Fruit fly (Drosophila melanogaster) whole organism, embryonic: ENCODE data around the gene mio.
A peak's percentile ranks its signal among the peaks of the same experiment; 100 is the strongest.

ENCODE experiments used
- CG1024 ChIP-seq: fragments of 200-800 bp; sonication (Bioruptor generic); IDR thresholded peaks from 2 replicates; pipeline ENCODE4 v1.3.6; 2022; ENCODE audit warnings: missing biosample characterization, missing genetic modification characterization
- CG10462 ChIP-seq: fragments of 200-800 bp; sonication (Bioruptor generic); optimal IDR thresholded peaks from 2 replicates; lab custom pipeline; 2016; ENCODE audit warnings: missing biosample characterization, missing genetic modification characterization
- CG11696 ChIP-seq: fragments of 200-800 bp; sonication (Bioruptor generic); IDR thresholded peaks from 2 replicates; pipeline ENCODE4 v1.3.6; 2022; ENCODE audit warnings: missing biosample characterization, missing genetic modification characterization
- CG13424 ChIP-seq: fragments of 200-800 bp; sonication (Bioruptor generic); optimal IDR thresholded peaks from 2 replicates; lab custom pipeline; 2019; ENCODE audit warnings: missing biosample characterization, mild to moderate bottlenecking, missing genetic modification characterization, moderate library complexity
- CG16813 ChIP-seq: fragments of 200-800 bp; sonication (Bioruptor generic); IDR thresholded peaks from 3 replicates; pipeline ENCODE4 v1.3.6; 2022; ENCODE audit warnings: missing biosample characterization, missing genetic modification characterization; ENCODE audit not compliant: partially characterized antibody
- CG16815 ChIP-seq: fragments of 200-800 bp; sonication (Bioruptor generic); optimal IDR thresholded peaks from 3 replicates; lab custom pipeline; 2017; ENCODE audit warnings: missing biosample characterization, mild to moderate bottlenecking, missing genetic modification characterization
- CG31388 ChIP-seq: fragments of 200-800 bp; sonication (Bioruptor generic); optimal IDR thresholded peaks from 2 replicates; lab custom pipeline; 2016; ENCODE audit warnings: missing biosample characterization, missing genetic modification characterization
- CG34422 ChIP-seq: fragments of 200-800 bp; sonication (Bioruptor generic); IDR thresholded peaks from 3 replicates; pipeline ENCODE4 v1.3.6; 2022; ENCODE audit warnings: missing biosample characterization, missing genetic modification characterization
- CG4360 ChIP-seq: fragments of 200-800 bp; sonication (Bioruptor generic); IDR thresholded peaks from 2 replicates; pipeline ENCODE4 v1.3.6; 2022; ENCODE audit warnings: missing biosample characterization, missing genetic modification characterization
- CG7745 ChIP-seq: fragments of 200-800 bp; sonication (Bioruptor generic); optimal IDR thresholded peaks from 2 replicates; lab custom pipeline; 2018; ENCODE audit warnings: missing biosample characterization, mild to moderate bottlenecking, missing genetic modification characterization, moderate library complexity
- CG8281 ChIP-seq: fragments of 200-800 bp; sonication (Bioruptor generic); optimal IDR thresholded peaks from 2 replicates; lab custom pipeline; 2018; ENCODE audit warnings: missing biosample characterization, mild to moderate bottlenecking, missing genetic modification characterization, moderate library complexity
- CG9437 ChIP-seq: fragments of 200-800 bp; sonication (Bioruptor generic); optimal IDR thresholded peaks from 2 replicates; lab custom pipeline; 2018; ENCODE audit warnings: missing biosample characterization, mild to moderate bottlenecking, missing genetic modification characterization
- D19A ChIP-seq: fragments of 200-800 bp; optimal IDR thresholded peaks from 3 replicates; lab custom pipeline; 2019; ENCODE audit warnings: missing biosample characterization, mild to moderate bottlenecking, missing genetic modification characterization, moderate library complexity
- Dfd ChIP-seq, 2 experiments: fragments of >200 bp; optimal IDR thresholded peaks; 2 replicates each; lab custom pipeline; 2017; ENCODE audit warnings: missing biosample characterization in 2 of 2, missing genetic modification characterization in 2 of 2
- Doc3 ChIP-seq: fragments of 200-800 bp; sonication (Bioruptor generic); IDR thresholded peaks from 3 replicates; pipeline ENCODE4 v1.3.6; 2022; ENCODE audit warnings: missing biosample characterization, missing genetic modification characterization; ENCODE audit not compliant: partially characterized antibody
- GATAe ChIP-seq: fragments of 200-800 bp; sonication (Bioruptor generic); conservative IDR thresholded peaks from 2 replicates; pipeline ENCODE4 v1.3.6; 2022; ENCODE audit warnings: missing biosample characterization, missing genetic modification characterization
- Hr78 ChIP-seq, 2 experiments: fragments of 200-800 bp in 1 of 2; fragments of >200 bp in 1 of 2; sonication (Bioruptor generic) in 1 of 2; optimal IDR thresholded peaks; 2 replicates each; lab custom pipeline; 2017 to 2019; ENCODE audit warnings: missing biosample characterization in 2 of 2, missing genetic modification characterization in 2 of 2, mild to moderate bottlenecking in 1 of 2, moderate library complexity in 1 of 2
- Mad ChIP-seq: fragments of 200-800 bp; sonication (Bioruptor generic); optimal IDR thresholded peaks from 2 replicates; lab custom pipeline; 2016; ENCODE audit warnings: missing biosample characterization, missing genetic modification characterization
- Mrtf ChIP-seq: fragments of 200-800 bp; sonication (Bioruptor generic); IDR thresholded peaks from 3 replicates; pipeline ENCODE4 v1.3.6; 2022; ENCODE audit warnings: missing biosample characterization, missing genetic modification characterization
- Myb ChIP-seq: fragments of 200-800 bp; sonication (Bioruptor generic); optimal IDR thresholded peaks from 2 replicates; lab custom pipeline; 2016; ENCODE audit warnings: missing biosample characterization, missing genetic modification characterization
- Nf-YB ChIP-seq: fragments of 200-800 bp; sonication (Bioruptor generic); optimal IDR thresholded peaks from 3 replicates; lab custom pipeline; 2019; ENCODE audit warnings: missing biosample characterization, mild to moderate bottlenecking, missing genetic modification characterization, moderate library complexity
- Rfx ChIP-seq: fragments of 200-800 bp; sonication (Bioruptor generic); IDR thresholded peaks from 2 replicates; pipeline ENCODE4 v1.3.6; 2022; ENCODE audit warnings: missing biosample characterization, missing genetic modification characterization
- Ssrp ChIP-seq: fragments of 200-800 bp; sonication (Bioruptor generic); optimal IDR thresholded peaks from 2 replicates; lab custom pipeline; 2018; ENCODE audit warnings: missing biosample characterization, mild to moderate bottlenecking, missing genetic modification characterization, moderate library complexity
- abd-A ChIP-seq: fragments of 200-800 bp; sonication (Bioruptor generic); optimal IDR thresholded peaks from 3 replicates; lab custom pipeline; 2019; ENCODE audit warnings: missing biosample characterization, mild to moderate bottlenecking, missing genetic modification characterization, moderate library complexity
- aop ChIP-seq: fragments of 200-800 bp; sonication (Bioruptor generic); IDR thresholded peaks from 2 replicates; pipeline ENCODE4 v1.3.6; 2022; ENCODE audit warnings: missing biosample characterization, missing genetic modification characterization
- ato ChIP-seq: fragments of 200-800 bp; sonication (Bioruptor generic); IDR thresholded peaks from 2 replicates; pipeline ENCODE4 v1.3.6; 2022; ENCODE audit warnings: missing biosample characterization, missing genetic modification characterization; ENCODE audit not compliant: partially characterized antibody
- bab2 ChIP-seq: fragments of 200-800 bp; sonication (Bioruptor generic); optimal IDR thresholded peaks from 2 replicates; lab custom pipeline; 2016; ENCODE audit warnings: missing biosample characterization, missing genetic modification characterization
- chif ChIP-seq, 2 experiments: fragments of 200-800 bp; sonication (Bioruptor generic); optimal IDR thresholded peaks; 3 replicates each; lab custom pipeline; 2016; ENCODE audit warnings: missing biosample characterization in 2 of 2, missing genetic modification characterization in 2 of 2
- chinmo ChIP-seq: fragments of 200-800 bp; sonication (Bioruptor generic); IDR thresholded peaks from 4 replicates; pipeline ENCODE4 v1.3.6; 2022; ENCODE audit warnings: missing biosample characterization, missing genetic modification characterization; ENCODE audit not compliant: partially characterized antibody
- croc ChIP-seq: fragments of 200-800 bp; sonication (Bioruptor generic); conservative IDR thresholded peaks from 3 replicates; pipeline ENCODE4 v1.3.6; 2022; ENCODE audit warnings: missing biosample characterization, missing genetic modification characterization
- dati ChIP-seq: fragments of 200-800 bp; sonication (Bioruptor generic); IDR thresholded peaks from 2 replicates; pipeline ENCODE4 v1.3.6; 2022; ENCODE audit warnings: missing biosample characterization, missing genetic modification characterization
- disco-r ChIP-seq: fragments of 200-800 bp; sonication (Bioruptor generic); optimal IDR thresholded peaks from 2 replicates; lab custom pipeline; 2016; ENCODE audit warnings: missing biosample characterization, missing genetic modification characterization
- eve ChIP-seq, 2 experiments: fragments of >200 bp; optimal IDR thresholded peaks; 2 replicates each; lab custom pipeline; 2017; ENCODE audit warnings: missing biosample characterization in 2 of 2, missing genetic modification characterization in 2 of 2
- exex ChIP-seq: fragments of 200-800 bp; sonication (Bioruptor generic); optimal IDR thresholded peaks from 4 replicates; lab custom pipeline; 2018; ENCODE audit warnings: missing biosample characterization, mild to moderate bottlenecking, missing genetic modification characterization, moderate library complexity
- fd96Cb ChIP-seq: fragments of 200-800 bp; sonication (Bioruptor generic); optimal IDR thresholded peaks from 2 replicates; lab custom pipeline; 2018; ENCODE audit warnings: missing biosample characterization, mild to moderate bottlenecking, missing genetic modification characterization, moderate library complexity
- gcm ChIP-seq: fragments of 200-800 bp; sonication (Bioruptor generic); optimal IDR thresholded peaks from 2 replicates; lab custom pipeline; 2019; ENCODE audit warnings: missing biosample characterization, mild to moderate bottlenecking, missing genetic modification characterization, moderate library complexity
- ind ChIP-seq: fragments of 200-800 bp; sonication (Bioruptor generic); optimal IDR thresholded peaks from 3 replicates; lab custom pipeline; 2016; ENCODE audit warnings: missing biosample characterization, missing genetic modification characterization
- jing ChIP-seq: fragments of 200-800 bp; sonication (Bioruptor generic); optimal IDR thresholded peaks from 2 replicates; lab custom pipeline; 2018; ENCODE audit warnings: missing biosample characterization, mild to moderate bottlenecking, missing genetic modification characterization
- lilli ChIP-seq: fragments of 200-800 bp; sonication (Bioruptor generic); optimal IDR thresholded peaks from 3 replicates; lab custom pipeline; 2016; ENCODE audit warnings: missing biosample characterization, missing genetic modification characterization
- org-1 ChIP-seq: fragments of 200-800 bp; sonication (Bioruptor generic); optimal IDR thresholded peaks from 2 replicates; lab custom pipeline; 2017; ENCODE audit warnings: missing biosample characterization, missing genetic modification characterization
- otp ChIP-seq: fragments of 200-800 bp; sonication (Bioruptor generic); IDR thresholded peaks from 3 replicates; pipeline ENCODE4, ENCODE4 v1.3.6; 2022; ENCODE audit warnings: missing biosample characterization, missing genetic modification characterization
- pum ChIP-seq: fragments of 200-800 bp; sonication (Bioruptor generic); optimal IDR thresholded peaks from 2 replicates; lab custom pipeline; 2016; ENCODE audit warnings: missing biosample characterization, missing genetic modification characterization
- ro ChIP-seq: fragments of 200-800 bp; sonication (Bioruptor generic); IDR thresholded peaks from 2 replicates; pipeline ENCODE4 v1.3.6; 2022; ENCODE audit warnings: missing biosample characterization, missing genetic modification characterization
- row ChIP-seq: fragments of 200-800 bp; sonication (Bioruptor generic); IDR thresholded peaks from 3 replicates; pipeline ENCODE4 v1.3.6; 2022; ENCODE audit warnings: missing biosample characterization, missing genetic modification characterization
- sima ChIP-seq: fragments of 200-800 bp; sonication (Bioruptor generic); optimal IDR thresholded peaks from 2 replicates; lab custom pipeline; 2016; ENCODE audit warnings: missing biosample characterization, missing genetic modification characterization
- ttk ChIP-seq: fragments of 200-800 bp; sonication (Bioruptor generic); IDR thresholded peaks from 2 replicates; pipeline ENCODE4 v2.1.2; 2022; ENCODE audit warnings: missing biosample characterization, missing genetic modification characterization
- twi ChIP-seq: fragments of 200-800 bp; optimal IDR thresholded peaks from 2 replicates; lab custom pipeline; 2019; ENCODE audit warnings: missing biosample characterization, mild to moderate bottlenecking, missing genetic modification characterization, moderate library complexity
- unpg ChIP-seq: fragments of 200-800 bp; sonication (Bioruptor generic); optimal IDR thresholded peaks from 3 replicates; lab custom pipeline; 2018; ENCODE audit warnings: missing biosample characterization, mild to moderate bottlenecking, missing genetic modification characterization, moderate library complexity
- wdn ChIP-seq: fragments of 200-800 bp; sonication (Bioruptor generic); IDR thresholded peaks from 2 replicates; pipeline ENCODE4 v1.3.6; 2022; ENCODE audit warnings: missing biosample characterization, missing genetic modification characterization
- wek ChIP-seq: fragments of 200-800 bp; sonication (Bioruptor generic); optimal IDR thresholded peaks from 3 replicates; lab custom pipeline; 2018; ENCODE audit warnings: missing biosample characterization, mild to moderate bottlenecking, missing genetic modification characterization, moderate library complexity
- zf30C ChIP-seq: fragments of 200-800 bp; sonication (Bioruptor generic); optimal IDR thresholded peaks from 3 replicates; lab custom pipeline; 2018; ENCODE audit warnings: missing biosample characterization, mild to moderate bottlenecking, missing genetic modification characterization

mio gene

dm6 chr2L:2227316-2227715, 10.2 kb downstream of the mio start (continued):
- TF ChIP-seq unpg (peak; percentile 57), zf30C (GFP tag; lab: Kevin White, UChicago) (no peak), org-1 (GFP tag; lab: Kevin White, UChicago) (peak; percentile 5), GATAe (GFP tag; lab: Robert Waterston, UW) (0 out of 2 replicates have a peak, but pooled peaks have one; percentile 16), D19A (tag; lab: Kevin White, UChicago) (peak; percentile 22), Ssrp (tag; lab: Kevin White, UChicago) (peak; percentile 30), ind (peak; percentile 49), CG1024 (GFP tag; lab: Robert Waterston, UW) (peak; percentile 50; the same call in 1 of the 2 replicates), fd96Cb (tag; lab: Kevin White, UChicago) (peak; percentile 43), Hr78 (GFP tag; optimal IDR thresholded peaks at IDR 0.05; lab: Kevin White, UChicago) (peak in 1 of 2 experiments; percentile 37), Rfx (GFP tag; lab: Robert Waterston, UW) (peak; percentile 54; the same call in 1 of the 2 replicates), row (peak; percentile 56), bab2 (GFP tag; lab: Kevin White, UChicago) (no peak), wdn (GFP tag; lab: Robert Waterston, UW) (no peak), otp (GFP tag; lab: Robert Waterston, UW) (peak; percentile 69; the same call in 2 of the 3 replicates), abd-A (tag; lab: Kevin White, UChicago) (no peak), CG4360 (GFP tag; lab: Robert Waterston, UW) (no peak), dati (GFP tag; lab: Robert Waterston, UW) (no peak; the same call in 1 of the 2 replicates), Myb (GFP tag; lab: Kevin White, UChicago) (no peak), wek (GFP tag; lab: Kevin White, UChicago) (peak; percentile 40), CG7745 (tag; lab: Kevin White, UChicago) (no peak), sima (GFP tag; lab: Kevin White, UChicago) (no peak), exex (tag; lab: Kevin White, UChicago) (no peak), CG10462 (no peak), Dfd (GFP tag; optimal IDR thresholded peaks at IDR 0.05; lab: Kevin White, UChicago) (no peak), CG9437 (GFP tag; lab: Kevin White, UChicago) (peak; percentile 19), eve (GFP tag; optimal IDR thresholded peaks at IDR 0.05; lab: Kevin White, UChicago) (no peak), CG13424 (tag; lab: Kevin White, UChicago) (peak; percentile 56), chinmo (GFP tag; lab: Robert Waterston, UW) (0 out of 4 replicates have a peak, but pooled peaks have one; percentile 45), ro (no peak), twi (tag; lab: Kevin White, UChicago) (no peak), Doc3 (GFP tag; lab: Robert Waterston, UW) (no peak), gcm (GFP tag; lab: Kevin White, UChicago) (peak; percentile 46), ttk (GFP tag; lab: Robert Waterston, UW) (peak; percentile 31; the same call in 1 of the 2 replicates), lilli (GFP tag; lab: Kevin White, UChicago) (peak; percentile 48), jing (GFP tag; lab: Kevin White, UChicago) (no peak), Mad (GFP tag; lab: Kevin White, UChicago) (peak; percentile 43), CG8281 (tag; lab: Kevin White, UChicago) (no peak), ato (GFP tag; lab: Robert Waterston, UW) (no peak), chif (GFP tag; optimal IDR thresholded peaks at IDR 0.05; lab: Kevin White, UChicago) (peak; percentile 16 to 39), pum (GFP tag; lab: Kevin White, UChicago) (no peak), CG16813 (GFP tag; lab: Robert Waterston, UW) (no peak), Nf-YB (no peak), Mrtf (no peak), aop (GFP tag; lab: Robert Waterston, UW) (no peak), CG34422 (GFP tag; lab: Robert Waterston, UW) (peak; percentile 49; the same call in 1 of the 3 replicates), disco-r (GFP tag; lab: Kevin White, UChicago) (no peak), CG11696 (GFP tag; lab: Robert Waterston, UW) (peak; percentile 26; the same call in 1 of the 2 replicates), CG16815 (no peak), croc (GFP tag; lab: Robert Waterston, UW) (no peak), CG31388 (GFP tag; lab: Kevin White, UChicago) (no peak)
